Fruit fly (Drosophila melanogaster): ENCODE measurements around the gene slx1.

Gene slx1

dm6 chr3R:4658991-4659933 lies 17.5 kb downstream of the slx1 start, which contains the start of gene smash (continued):
- TF ChIP-seq otp (GFP tag; IDR thresholded peaks at IDR 0.05) (no peak), phol (tag; optimal IDR thresholded peaks at IDR 0.05) (peak; percentile 38), Adf1 (GFP tag; IDR thresholded peaks at IDR 0.05) (peak; percentile 51; the same call in 1 of the 2 replicates), pum (GFP tag; optimal IDR thresholded peaks at IDR 0.05) (no peak), E2f2 (GFP tag; IDR thresholded peaks at IDR 0.05) (peak; percentile 47), NK7.1 (GFP tag; optimal IDR thresholded peaks at IDR 0.05) (peak; percentile 23), CG13624 (GFP tag; optimal IDR thresholded peaks at IDR 0.05) (peak; percentile 27), Lim3 (GFP tag; IDR thresholded peaks at IDR 0.05) (no peak), zf30C (GFP tag; optimal IDR thresholded peaks at IDR 0.05) (no peak), Usf (GFP tag; optimal IDR thresholded peaks at IDR 0.05) (no peak), Dip3 (GFP tag; optimal IDR thresholded peaks at IDR 0.05) (no peak), al (GFP tag; IDR thresholded peaks at IDR 0.05) (no peak), CG17385 (GFP tag; optimal IDR thresholded peaks at IDR 0.05) (peak; percentile 28), chn (GFP tag; optimal IDR thresholded peaks at IDR 0.05) (peak; percentile 51), CG8478 (optimal IDR thresholded peaks at IDR 0.05) (peak; percentile 52), CG4730 (GFP tag; IDR thresholded peaks at IDR 0.05) (no peak), fd102C (GFP tag; optimal IDR thresholded peaks at IDR 0.05) (peak; percentile 8), hth (optimal IDR thresholded peaks at IDR 0.05) (no peak), HLH3B (GFP tag; IDR thresholded peaks at IDR 0.05) (peak; percentile 63; the same call in 1 of the 2 replicates), onecut (GFP tag; IDR thresholded peaks at IDR 0.05) (peak; percentile 7), twi (tag; optimal IDR thresholded peaks at IDR 0.05) (peak; percentile 26), Lpt (GFP tag; optimal IDR thresholded peaks at IDR 0.05) (no peak), CG3065 (GFP tag; optimal IDR thresholded peaks at IDR 0.05) (no peak), CG4404 (GFP tag; IDR thresholded peaks at IDR 0.05) (no peak), fd3F (GFP tag; optimal IDR thresholded peaks at IDR 0.05) (no peak), NC2α (GFP tag; optimal IDR thresholded peaks at IDR 0.05) (no peak), ERR (GFP tag; optimal IDR thresholded peaks at IDR 0.05) (peak; percentile 32), CG17829 (tag; optimal IDR thresholded peaks at IDR 0.05) (peak; percentile 46), scrt (GFP tag; optimal IDR thresholded peaks at IDR 0.05) (peak; percentile 35), sima (GFP tag; optimal IDR thresholded peaks at IDR 0.05) (no peak), Camta (GFP tag; optimal IDR thresholded peaks at IDR 0.05) (peak; percentile 49), CG1024 (GFP tag; IDR thresholded peaks at IDR 0.05) (peak; percentile 10; the same call in 1 of the 2 replicates), CG10321 (GFP tag; IDR thresholded peaks at IDR 0.05) (no peak), seq (GFP tag; IDR thresholded peaks at IDR 0.05) (peak; percentile 62; the same call in 1 of the 2 replicates), CG31224 (GFP tag; IDR thresholded peaks at IDR 0.05) (peak; percentile 27; the same call in 1 of the 2 replicates), zen2 (GFP tag; IDR thresholded peaks at IDR 0.05; ENCODE audit: partially characterized antibody) (peak; percentile 49; the same call in 1 of the 3 replicates), CG14441 (GFP tag; IDR thresholded peaks at IDR 0.05) (peak; percentile 41; the same call in 1 of the 2 replicates), nom (GFP tag; optimal IDR thresholded peaks at IDR 0.05) (peak; percentile 73), Vsx1 (GFP tag; optimal IDR thresholded peaks at IDR 0.05) (no peak), Mad (GFP tag; optimal IDR thresholded peaks at IDR 0.05) (peak; percentile 54), CG6765 (GFP tag; optimal IDR thresholded peaks at IDR 0.05) (peak; percentile 64), CG14860 (GFP tag; IDR thresholded peaks at IDR 0.05; ENCODE audit: partially characterized antibody) (peak; percentile 49; the same call in 2 of the 3 replicates), unpg (GFP tag; optimal IDR thresholded peaks at IDR 0.05) (peak; percentile 20), org-1 (GFP tag; optimal IDR thresholded peaks at IDR 0.05) (peak; percentile 52), CG3995 (GFP tag; optimal IDR thresholded peaks at IDR 0.05) (peak; percentile 32), Opbp (GFP tag; IDR thresholded peaks at IDR 0.05; ENCODE audit: partially characterized antibody) (peak; percentile 74), Lhr (GFP tag; optimal IDR thresholded peaks at IDR 0.05) (peak; percentile 100), ci (GFP tag; IDR thresholded peaks at IDR 0.05) (peak; percentile 85; the same call in 2 of the 3 replicates), hkb (optimal IDR thresholded peaks at IDR 0.05) (no peak), hkb (GFP tag; IDR thresholded peaks at IDR 0.05) (peak; percentile 58)
